Worm (Caenorhabditis elegans): ENCODE measurements around the gene nhr-239.

nhr-239 gene

DNA sequence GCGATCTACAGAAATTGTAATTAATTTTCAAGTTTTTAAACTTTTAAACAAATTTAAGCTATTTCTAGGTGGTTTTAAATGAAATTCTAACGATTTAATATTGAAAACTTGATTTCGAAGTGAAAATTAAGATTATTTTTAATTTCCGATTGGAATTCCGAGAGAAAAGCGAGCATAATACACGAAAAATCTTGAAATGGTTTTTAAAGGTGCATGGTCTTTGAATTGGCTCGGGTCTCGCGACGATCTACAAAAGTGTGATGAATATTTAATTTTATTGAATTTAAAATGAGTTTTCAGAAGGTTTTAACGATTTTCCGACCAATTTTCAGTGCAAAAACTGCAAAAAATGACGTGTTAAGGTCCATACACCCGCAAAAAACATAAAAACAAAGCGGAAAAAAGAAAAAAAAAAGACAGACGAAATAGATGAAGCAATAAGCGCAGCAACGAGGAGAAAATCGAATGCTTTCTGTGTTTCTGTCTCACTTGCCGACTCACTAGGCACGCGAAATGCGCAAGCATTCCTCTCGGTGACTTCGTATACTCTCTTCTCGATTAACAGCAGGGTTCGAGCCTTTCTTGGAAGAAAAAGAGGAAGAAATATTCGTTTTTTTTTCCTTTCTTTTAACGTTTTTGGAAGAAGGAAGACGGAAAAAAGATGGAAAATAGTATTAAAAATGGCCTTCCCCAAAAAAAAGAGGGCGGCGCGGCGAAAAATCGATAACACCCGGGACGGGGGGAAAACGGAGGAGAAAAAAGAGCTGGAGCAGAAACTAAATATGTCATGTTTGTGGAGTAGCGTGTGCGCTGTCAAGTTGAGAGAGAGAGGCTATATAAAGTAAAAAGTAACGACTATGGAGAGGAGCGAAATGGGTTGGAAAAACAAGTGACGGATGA lies 15.1 kb downstream of the nhr-239 start:
- TF ChIP-seq ama-1 (optimal IDR thresholded peaks at IDR 0.05) = no peak
- TF ChIP-seq fkh-10 (GFP tag; optimal IDR thresholded peaks at IDR 0.05) = peak; percentile 34
- peak; percentile 57 for TF ChIP-seq hmg-11 (tag; optimal IDR thresholded peaks at IDR 0.05)
- TF ChIP-seq nhr-77 (tag; optimal IDR thresholded peaks at IDR 0.05) = no peak
- TF ChIP-seq lin-39 (tag; optimal IDR thresholded peaks at IDR 0.05) = peak; percentile 50
- TF ChIP-seq nhr-23 (tag; optimal IDR thresholded peaks at IDR 0.05) = peak; percentile 39
- TF ChIP-seq egl-5 (tag; optimal IDR thresholded peaks at IDR 0.05) = peak; percentile 10
- TF ChIP-seq snpc-4 (tag; optimal IDR thresholded peaks at IDR 0.05) = peak; percentile 60
- TF ChIP-seq elt-3 (tag; optimal IDR thresholded peaks at IDR 0.05) = no peak
- TF ChIP-seq mml-1 (tag; optimal IDR thresholded peaks at IDR 0.05) = no peak
- TF ChIP-seq nfya-1 (tag; optimal IDR thresholded peaks at IDR 0.05; ENCODE audit: insufficient read depth) = peak; percentile 84
- peak; percentile 27 for TF ChIP-seq unc-62 (GFP tag; optimal IDR thresholded peaks at IDR 0.05)
- TF ChIP-seq tbx-2 (tag; optimal IDR thresholded peaks at IDR 0.05) = peak; percentile 2
- peak; percentile 69 for TF ChIP-seq lin-15B (tag; optimal IDR thresholded peaks at IDR 0.05)
- TF ChIP-seq pha-4 (tag; optimal IDR thresholded peaks at IDR 0.05) = peak; percentile 50
- TF ChIP-seq elt-2 (tag; optimal IDR thresholded peaks at IDR 0.05) = peak; percentile 26
- peak; percentile 25 for TF ChIP-seq jun-1 (tag; optimal IDR thresholded peaks at IDR 0.05)
- TF ChIP-seq ceh-28 (tag; optimal IDR thresholded peaks at IDR 0.05) = peak; percentile 58

DNA sequence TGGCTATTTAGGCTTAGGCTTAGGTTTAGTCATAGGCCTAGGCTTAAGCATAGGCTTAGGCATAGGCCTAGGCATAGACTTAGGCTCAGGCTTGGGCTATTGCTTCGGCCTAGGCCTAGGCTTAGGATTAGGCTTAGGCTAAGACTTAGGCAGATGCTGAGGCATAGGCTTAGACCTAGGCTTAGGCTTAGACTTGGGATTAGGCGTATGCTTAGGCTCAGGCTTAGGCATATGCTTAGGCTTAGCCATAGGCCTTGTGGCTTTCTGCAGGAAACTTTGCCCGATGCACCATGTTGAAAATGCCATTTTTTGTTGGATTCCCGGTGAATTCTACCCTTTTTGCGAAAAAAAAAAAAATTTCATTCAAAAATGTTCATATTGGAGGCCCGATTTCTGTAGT lies 16.5 kb downstream of the nhr-239 start:
- no peak for TF ChIP-seq unc-62 (GFP tag; optimal IDR thresholded peaks at IDR 0.05)
- no peak for TF ChIP-seq fkh-2 (tag; optimal IDR thresholded peaks at IDR 0.05)
- TF ChIP-seq ztf-11 (tag; optimal IDR thresholded peaks at IDR 0.05) = no peak
- TF ChIP-seq mdl-1 (tag; optimal IDR thresholded peaks at IDR 0.05) = no peak
- TF ChIP-seq egl-27 (tag; optimal IDR thresholded peaks at IDR 0.05) = no peak
- no peak for TF ChIP-seq elt-3 (tag; optimal IDR thresholded peaks at IDR 0.05)
- no peak for TF ChIP-seq nhr-76 (tag; optimal IDR thresholded peaks at IDR 0.05)
- TF ChIP-seq ZK546.5 (tag; optimal IDR thresholded peaks at IDR 0.05) = no peak
- TF ChIP-seq eor-1 (tag; optimal IDR thresholded peaks at IDR 0.05) = no peak
- TF ChIP-seq nfya-1 (tag; optimal IDR thresholded peaks at IDR 0.05; ENCODE audit: insufficient read depth) = no peak
- no peak for TF ChIP-seq sea-2 (GFP tag; optimal IDR thresholded peaks at IDR 0.05)
- no peak for TF ChIP-seq elt-2 (tag; optimal IDR thresholded peaks at IDR 0.05)
- no peak for TF ChIP-seq pha-4 (tag; optimal IDR thresholded peaks at IDR 0.05)
- TF ChIP-seq ceh-82 (tag; optimal IDR thresholded peaks at IDR 0.05) = no peak

ce11 chrIII:2578563-2578962 lies 17.1 kb downstream of the nhr-239 start:
- TF ChIP-seq R02D3.7 (tag; optimal IDR thresholded peaks at IDR 0.05) = peak; percentile 21
- no peak for TF ChIP-seq ceh-16 (tag; optimal IDR thresholded peaks at IDR 0.05)
- TF ChIP-seq pha-4 (tag; optimal IDR thresholded peaks at IDR 0.05) = peak; percentile 60
- no peak for TF ChIP-seq lin-15B (tag; optimal IDR thresholded peaks at IDR 0.05)
- TF ChIP-seq nhr-23 (tag; optimal IDR thresholded peaks at IDR 0.05) = peak; percentile 7
- no peak for TF ChIP-seq unc-39 (tag; optimal IDR thresholded peaks at IDR 0.05)
- no peak for TF ChIP-seq fkh-10 (GFP tag; optimal IDR thresholded peaks at IDR 0.05)
- TF ChIP-seq nhr-43 (tag; optimal IDR thresholded peaks at IDR 0.05; ENCODE audit: poor library complexity, severe bottlenecking) = peak; percentile 19
- TF ChIP-seq elt-2 (tag; optimal IDR thresholded peaks at IDR 0.05) = peak; percentile 53
- no peak for TF ChIP-seq elt-1 (tag; optimal IDR thresholded peaks at IDR 0.05)
- TF ChIP-seq nhr-11 (tag; optimal IDR thresholded peaks at IDR 0.05) = no peak
- TF ChIP-seq jun-1 (tag; optimal IDR thresholded peaks at IDR 0.05) = no peak
- no peak for TF ChIP-seq snpc-4 (tag; optimal IDR thresholded peaks at IDR 0.05)
- TF ChIP-seq unc-62 (GFP tag; optimal IDR thresholded peaks at IDR 0.05) = no peak
- no peak for TF ChIP-seq sea-2 (GFP tag; optimal IDR thresholded peaks at IDR 0.05)
- TF ChIP-seq pqm-1 (tag; optimal IDR thresholded peaks at IDR 0.05) = peak; percentile 27
- TF ChIP-seq ztf-11 (tag; optimal IDR thresholded peaks at IDR 0.05) = no peak
- TF ChIP-seq nhr-76 (tag; optimal IDR thresholded peaks at IDR 0.05) = no peak
- TF ChIP-seq hmg-11 (tag; optimal IDR thresholded peaks at IDR 0.05) = peak; percentile 81
- peak; percentile 84 for TF ChIP-seq nfya-1 (tag; optimal IDR thresholded peaks at IDR 0.05; ENCODE audit: insufficient read depth)
- no peak for TF ChIP-seq nhr-25 (tag; optimal IDR thresholded peaks at IDR 0.05)
- no peak for TF ChIP-seq egl-27 (tag; optimal IDR thresholded peaks at IDR 0.05)
- TF ChIP-seq fkh-2 (tag; optimal IDR thresholded peaks at IDR 0.05) = no peak
- TF ChIP-seq ceh-82 (tag; optimal IDR thresholded peaks at IDR 0.05) = no peak
- no peak for TF ChIP-seq ama-1 (optimal IDR thresholded peaks at IDR 0.05)
- no peak for TF ChIP-seq tbx-2 (tag; optimal IDR thresholded peaks at IDR 0.05)
- no peak for TF ChIP-seq nhr-28 (tag; optimal IDR thresholded peaks at IDR 0.05)
- TF ChIP-seq eor-1 (tag; optimal IDR thresholded peaks at IDR 0.05) = no peak
- TF ChIP-seq fos-1 (tag; optimal IDR thresholded peaks at IDR 0.05) = no peak
- no peak for TF ChIP-seq lsy-12 (tag; optimal IDR thresholded peaks at IDR 0.05)
- no peak for TF ChIP-seq nhr-12 (tag; optimal IDR thresholded peaks at IDR 0.05)
- TF ChIP-seq ceh-9 (tag; optimal IDR thresholded peaks at IDR 0.05) = no peak
- TF ChIP-seq nhr-67 (tag; optimal IDR thresholded peaks at IDR 0.05) = no peak
- TF ChIP-seq daf-12 (tag; optimal IDR thresholded peaks at IDR 0.05) = no peak
- no peak for TF ChIP-seq mml-1 (tag; optimal IDR thresholded peaks at IDR 0.05)
- no peak for TF ChIP-seq lin-39 (tag; optimal IDR thresholded peaks at IDR 0.05)
- TF ChIP-seq ZK546.5 (tag; optimal IDR thresholded peaks at IDR 0.05) = no peak
- no peak for TF ChIP-seq zag-1 (tag; optimal IDR thresholded peaks at IDR 0.05)
- no peak for TF ChIP-seq elt-3 (tag; optimal IDR thresholded peaks at IDR 0.05)
- TF ChIP-seq egl-5 (tag; optimal IDR thresholded peaks at IDR 0.05) = peak; percentile 51
- no peak for TF ChIP-seq skn-1 (tag; optimal IDR thresholded peaks at IDR 0.05)
